Fruit fly (Drosophila melanogaster): ENCODE data around the gene CG5439.
A peak's percentile ranks its signal among the peaks of the same experiment; 100 is the strongest.

The CG5439 gene

dm6 chr2L:13146254-13146653 lies 30.7 kb upstream of the CG5439 start (continued):
- TF ChIP-seq spab (GFP tag; optimal IDR thresholded peaks at IDR 0.05) (peak; percentile 71), fkh (GFP tag; optimal IDR thresholded peaks at IDR 0.05) (no peak), eg (GFP tag; IDR thresholded peaks at IDR 0.05) (0 out of 3 replicates have a peak, but pooled peaks have one; percentile 5), CG11902 (GFP tag; optimal IDR thresholded peaks at IDR 0.05) (peak; percentile 4), CG6854 (GFP tag; optimal IDR thresholded peaks at IDR 0.05) (no peak), achi (GFP tag; optimal IDR thresholded peaks at IDR 0.05) (peak; percentile 37)

- no peak for TF ChIP-seq eg (GFP tag; IDR thresholded peaks at IDR 0.05)
- TF ChIP-seq Smox (GFP tag; optimal IDR thresholded peaks at IDR 0.05), result no peak
- TF ChIP-seq ss (GFP tag; optimal IDR thresholded peaks at IDR 0.05), result peak in 1 of 2 experiments; percentile 59
- TF ChIP-seq CG31627 (GFP tag; optimal IDR thresholded peaks at IDR 0.05), result no peak
- TF ChIP-seq CG8319 (GFP tag; optimal IDR thresholded peaks at IDR 0.05), result no peak
- TF ChIP-seq Eip75B (GFP tag; optimal IDR thresholded peaks at IDR 0.05), result peak; percentile 42
Measured at dm6 chr2L:13154313-13154712, 22.6 kb upstream of the CG5439 start.

DNA sequence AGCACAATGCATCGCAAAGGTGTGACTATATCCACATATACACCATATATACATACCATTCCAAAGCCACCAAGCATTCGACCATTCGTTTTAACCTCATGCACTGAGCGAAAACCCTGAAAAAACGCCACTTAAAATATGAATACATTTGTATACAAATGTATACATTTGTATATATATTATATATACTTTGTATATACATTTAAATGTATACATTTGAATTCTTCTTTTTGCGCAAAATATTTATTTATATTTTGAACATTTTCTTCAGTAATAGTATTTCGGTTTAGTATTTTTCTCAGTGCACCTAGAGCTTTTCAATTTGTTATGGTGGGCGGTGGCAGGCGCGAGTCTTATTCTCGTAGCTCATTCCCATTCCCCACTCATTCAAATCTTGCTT lies 20.6 kb upstream of the CG5439 start:
- no peak for TF ChIP-seq Hr38 (GFP tag; optimal IDR thresholded peaks at IDR 0.05)
- TF ChIP-seq CG9139 (GFP tag; optimal IDR thresholded peaks at IDR 0.05), result no peak
- peak; percentile 12 for TF ChIP-seq CG10631 (GFP tag; optimal IDR thresholded peaks at IDR 0.05)
- no peak for TF ChIP-seq fkh (GFP tag; optimal IDR thresholded peaks at IDR 0.05)
- peak; percentile 27 for TF ChIP-seq Ets96B (tag; optimal IDR thresholded peaks at IDR 0.05)
- no peak for TF ChIP-seq CG32006 (GFP tag; optimal IDR thresholded peaks at IDR 0.05)
- peak; percentile 18 for TF ChIP-seq OdsH (GFP tag; optimal IDR thresholded peaks at IDR 0.05)
- TF ChIP-seq salr (GFP tag; optimal IDR thresholded peaks at IDR 0.05), result no peak
- no peak for TF ChIP-seq CG8632 (GFP tag; optimal IDR thresholded peaks at IDR 0.05)
- TF ChIP-seq esn (GFP tag; optimal IDR thresholded peaks at IDR 0.05), result no peak
- no peak for TF ChIP-seq CG16779 (tag; optimal IDR thresholded peaks at IDR 0.05)
- TF ChIP-seq CG11294 (GFP tag; IDR thresholded peaks at IDR 0.05), result peak; percentile 21; the same call in 1 of the 2 replicates
- TF ChIP-seq eg (GFP tag; IDR thresholded peaks at IDR 0.05), result no peak
- no peak for TF ChIP-seq CG6276 (GFP tag; optimal IDR thresholded peaks at IDR 0.05)
- TF ChIP-seq Hr39 (GFP tag; optimal IDR thresholded peaks at IDR 0.05), result no peak
- TF ChIP-seq lz (GFP tag; optimal IDR thresholded peaks at IDR 0.05), result no peak
- TF ChIP-seq CG7368 (GFP tag; optimal IDR thresholded peaks at IDR 0.05), result no peak
- peak; percentile 35; the same call in 1 of the 3 replicates for TF ChIP-seq CG8119 (GFP tag; IDR thresholded peaks at IDR 0.05)
- TF ChIP-seq CG6792 (GFP tag; optimal IDR thresholded peaks at IDR 0.05), result no peak
- TF ChIP-seq Eip78C (GFP tag), result peak; percentile 49
- peak; percentile 21 for TF ChIP-seq achi (GFP tag; optimal IDR thresholded peaks at IDR 0.05)
- 0 out of 3 replicates have a peak, but pooled peaks have one; percentile 32 for TF ChIP-seq CG6163 (GFP tag; IDR thresholded peaks at IDR 0.05)
- no peak for TF ChIP-seq acj6 (GFP tag; optimal IDR thresholded peaks at IDR 0.05)
- TF ChIP-seq CG10669 (GFP tag; optimal IDR thresholded peaks at IDR 0.05), result no peak
- peak; percentile 66 for TF ChIP-seq svp (GFP tag)
- TF ChIP-seq net (GFP tag; optimal IDR thresholded peaks at IDR 0.05), result no peak
- TF ChIP-seq CG3919 (GFP tag; optimal IDR thresholded peaks at IDR 0.05), result no peak
- TF ChIP-seq Sox102F (GFP tag; optimal IDR thresholded peaks at IDR 0.05), result no peak
- no peak for TF ChIP-seq CG4318 (GFP tag; optimal IDR thresholded peaks at IDR 0.05)
- no peak for TF ChIP-seq CG11762 (GFP tag; optimal IDR thresholded peaks at IDR 0.05; ENCODE audit: insufficient read depth)

DNA sequence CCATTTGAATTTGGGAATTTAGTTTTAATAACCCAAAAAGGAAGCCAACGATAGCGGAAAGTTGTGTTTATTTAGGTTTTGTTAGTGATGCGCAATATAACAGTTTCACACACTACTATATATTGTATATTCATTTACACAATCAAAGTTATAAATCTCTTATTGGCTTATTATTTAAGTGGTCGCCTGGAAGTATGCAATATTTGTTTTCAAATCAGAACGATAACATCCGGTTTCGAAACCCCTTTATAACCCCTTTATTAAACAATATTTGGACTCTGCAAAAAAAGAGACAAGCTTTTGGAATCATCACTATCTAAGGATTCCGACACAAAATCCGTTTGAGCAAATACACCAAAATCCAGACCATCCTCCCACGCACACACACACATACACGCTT lies 19.0 kb upstream of the CG5439 start:
- TF ChIP-seq CG6854 (GFP tag; optimal IDR thresholded peaks at IDR 0.05), result peak; percentile 39
- peak; percentile 22 for TF ChIP-seq CG8632 (GFP tag; optimal IDR thresholded peaks at IDR 0.05)
- no peak for TF ChIP-seq CG11294 (GFP tag; IDR thresholded peaks at IDR 0.05)
- TF ChIP-seq CG6808 (GFP tag; optimal IDR thresholded peaks at IDR 0.05), result peak; percentile 15
- TF ChIP-seq net (GFP tag; optimal IDR thresholded peaks at IDR 0.05), result peak; percentile 6
- TF ChIP-seq lz (GFP tag; optimal IDR thresholded peaks at IDR 0.05), result peak; percentile 2
- TF ChIP-seq Gug (GFP tag; IDR thresholded peaks at IDR 0.05), result no peak
- TF ChIP-seq topi (GFP tag; optimal IDR thresholded peaks at IDR 0.05), result peak; percentile 34
- peak; percentile 18; the same call in 1 of the 3 replicates for TF ChIP-seq eg (GFP tag; IDR thresholded peaks at IDR 0.05)
- TF ChIP-seq CG3919 (GFP tag; optimal IDR thresholded peaks at IDR 0.05), result peak; percentile 36
- peak; percentile 16 for TF ChIP-seq CG34406 (GFP tag; optimal IDR thresholded peaks at IDR 0.05)
- TF ChIP-seq ss (GFP tag; optimal IDR thresholded peaks at IDR 0.05), result peak in 1 of 2 experiments; percentile 13
- TF ChIP-seq fkh (GFP tag; optimal IDR thresholded peaks at IDR 0.05), result no peak
- TF ChIP-seq esn (GFP tag; optimal IDR thresholded peaks at IDR 0.05), result peak; percentile 9
- peak; percentile 87 for TF ChIP-seq Eip78C (GFP tag)
- peak; percentile 5 for TF ChIP-seq CG6792 (GFP tag; optimal IDR thresholded peaks at IDR 0.05)
- TF ChIP-seq CG8119 (GFP tag; IDR thresholded peaks at IDR 0.05), result 0 out of 3 replicates have a peak, but pooled peaks have one; percentile 22
- peak; percentile 28 for TF ChIP-seq Met (GFP tag; optimal IDR thresholded peaks at IDR 0.05)
- no peak for TF ChIP-seq vri (GFP tag; optimal IDR thresholded peaks at IDR 0.05)
- TF ChIP-seq CG10669 (GFP tag; optimal IDR thresholded peaks at IDR 0.05), result no peak
- TF ChIP-seq Hr38 (GFP tag; optimal IDR thresholded peaks at IDR 0.05), result no peak
